Fruit fly (Drosophila melanogaster): Measurements from ENCODE around the gene CG9132.

dm6 chrX:16761531-16761930, 39.0 kb downstream of the CG9132 start:
- TF ChIP-seq CG9705 (GFP tag; optimal IDR thresholded peaks at IDR 0.05) (no peak), h (GFP tag; optimal IDR thresholded peaks at IDR 0.05) (peak; percentile 77), GATAd (GFP tag; optimal IDR thresholded peaks at IDR 0.05) (no peak)
